Worm (Caenorhabditis elegans): Measurements from ENCODE around the gene ost-1.

The ost-1 gene

ce11 chrIV:1120865-1121264 is 13.7 kb downstream of the ost-1 start:
- TF ChIP-seq hsf-1 (GFP tag; IDR thresholded peaks at IDR 0.05) = 0 out of 2 replicates have a peak, but pooled peaks have one; percentile 18
- TF ChIP-seq F39B2.1 (GFP tag; IDR thresholded peaks at IDR 0.05) = 0 out of 2 replicates have a peak, but pooled peaks have one; percentile 5
- TF ChIP-seq K11D2.4 (GFP tag; IDR thresholded peaks at IDR 0.05) = no peak
- 0 out of 2 replicates have a peak, but pooled peaks have one; percentile 32 for TF ChIP-seq cebp-1 (GFP tag; IDR thresholded peaks at IDR 0.05)
- TF ChIP-seq cebp-1 (tag; optimal IDR thresholded peaks at IDR 0.05) = no peak
- TF ChIP-seq Y53G8AR.9 (GFP tag; conservative IDR thresholded peaks at IDR 0.05) = 0 out of 2 replicates have a peak, but pooled peaks have one; percentile 15
- TF ChIP-seq F57A8.1 (GFP tag; optimal IDR thresholded peaks at IDR 0.05) = no peak

ce11 chrIV:1121511-1121910 is 14.3 kb downstream of the ost-1 start:
- TF ChIP-seq zfh-2 (GFP tag; conservative IDR thresholded peaks at IDR 0.05) (peak; percentile 96), atf-7 (tag; optimal IDR thresholded peaks at IDR 0.05) (peak; percentile 15), egl-18 (GFP tag; IDR thresholded peaks at IDR 0.05) (no peak), F10E7.11 (tag; optimal IDR thresholded peaks at IDR 0.05) (peak; percentile 25), tbp1 (GFP tag; optimal IDR thresholded peaks at IDR 0.05) (no peak), egrh-3 (GFP tag; IDR thresholded peaks at IDR 0.05) (peak; percentile 85)

- no peak for TF ChIP-seq madf-10 (tag; optimal IDR thresholded peaks at IDR 0.05)
- TF ChIP-seq zfh-2 (GFP tag; conservative IDR thresholded peaks at IDR 0.05) = peak; percentile 84
- 0 out of 2 replicates have a peak, but pooled peaks have one; percentile 53 for TF ChIP-seq ceh-58 (GFP tag; IDR thresholded peaks at IDR 0.05)
- no peak for TF ChIP-seq sptf-2 (GFP tag; optimal IDR thresholded peaks at IDR 0.05)
Measured at ce11 chrIV:1123357-1123756, 16.2 kb downstream of the ost-1 start.

ce11 chrIV:1124741-1125140 is 17.5 kb downstream of the ost-1 start, which contains the start of gene perm-4:
perm-4 (minus strand) TSS chrIV:1125107.
- TF ChIP-seq bed-1 (GFP tag; IDR thresholded peaks at IDR 0.05) = no peak
- no peak for TF ChIP-seq madf-10 (tag; optimal IDR thresholded peaks at IDR 0.05)
- TF ChIP-seq hsf-1 (GFP tag; IDR thresholded peaks at IDR 0.05) = no peak
- peak; percentile 91 for TF ChIP-seq zfh-2 (GFP tag; conservative IDR thresholded peaks at IDR 0.05)
- no peak for TF ChIP-seq ceh-27 (GFP tag; optimal IDR thresholded peaks at IDR 0.05)

- TF ChIP-seq zfh-2 (GFP tag; conservative IDR thresholded peaks at IDR 0.05) = peak; percentile 52; the same call in 1 of the 2 replicates
- 0 out of 2 replicates have a peak, but pooled peaks have one; percentile 29 for TF ChIP-seq cebp-2 (GFP tag; IDR thresholded peaks at IDR 0.05)
- TF ChIP-seq lsl-1 (GFP tag; optimal IDR thresholded peaks at IDR 0.05) = no peak
- TF ChIP-seq F37B4.10 (GFP tag; IDR thresholded peaks at IDR 0.05) = no peak
Measured at ce11 chrIV:1126490-1126889, 19.3 kb downstream of the ost-1 start, which contains the start of gene perm-2. perm-2 (plus strand) TSS chrIV:1126790.

- no peak for TF ChIP-seq ztf-6 (GFP tag; IDR thresholded peaks at IDR 0.05)
- no peak for TF ChIP-seq lin-26 (GFP tag; IDR thresholded peaks at IDR 0.05)
- no peak for TF ChIP-seq F23B12.7 (tag; optimal IDR thresholded peaks at IDR 0.05; ENCODE audit: insufficient read depth)
- TF ChIP-seq C17E4.6 (GFP tag; IDR thresholded peaks at IDR 0.05) = no peak
- no peak for TF ChIP-seq K11D2.4 (GFP tag; IDR thresholded peaks at IDR 0.05)
- TF ChIP-seq madf-6 (GFP tag; IDR thresholded peaks at IDR 0.05) = no peak
- TF ChIP-seq pha-4 (tag; optimal IDR thresholded peaks at IDR 0.05) = no peak
- no peak for TF ChIP-seq cebp-2 (GFP tag; IDR thresholded peaks at IDR 0.05)
- TF ChIP-seq aptf-3 (GFP tag; IDR thresholded peaks at IDR 0.05) = no peak
- TF ChIP-seq ztf-26 (tag; optimal IDR thresholded peaks at IDR 0.05) = no peak
- no peak for TF ChIP-seq hsf-1 (GFP tag; IDR thresholded peaks at IDR 0.05)
- TF ChIP-seq mes-4 (tag; optimal IDR thresholded peaks at IDR 0.05) = no peak
- peak; percentile 90 for TF ChIP-seq zfh-2 (GFP tag; conservative IDR thresholded peaks at IDR 0.05)
- no peak for TF ChIP-seq madf-8 (GFP tag; conservative IDR thresholded peaks at IDR 0.05)
- TF ChIP-seq bed-1 (GFP tag; IDR thresholded peaks at IDR 0.05) = no peak
- no peak for TF ChIP-seq nhr-120 (GFP tag; IDR thresholded peaks at IDR 0.05)
- TF ChIP-seq lin-54 (GFP tag; optimal IDR thresholded peaks at IDR 0.05) = no peak
- no peak for TF ChIP-seq akir-1 (GFP tag; optimal IDR thresholded peaks at IDR 0.05)
- TF ChIP-seq nfyb-1 (GFP tag; IDR thresholded peaks at IDR 0.05) = peak; percentile 38; the same call in 1 of the 2 replicates
- no peak for TF ChIP-seq F10E7.11 (tag; optimal IDR thresholded peaks at IDR 0.05)
- TF ChIP-seq atf-7 (tag; optimal IDR thresholded peaks at IDR 0.05) = no peak
- TF ChIP-seq egrh-3 (GFP tag; IDR thresholded peaks at IDR 0.05) = peak; percentile 32; the same call in 1 of the 2 replicates
- no peak for TF ChIP-seq attf-6 (GFP tag; IDR thresholded peaks at IDR 0.05)
- TF ChIP-seq hlh-26 (GFP tag; conservative IDR thresholded peaks at IDR 0.05) = no peak
- no peak for TF ChIP-seq let-526 (GFP tag; IDR thresholded peaks at IDR 0.05)
- TF ChIP-seq nhr-90 (tag; optimal IDR thresholded peaks at IDR 0.05) = no peak
Measured at ce11 chrIV:1127852-1128251, 20.7 kb downstream of the ost-1 start.

Data from whole organism, young adult.